Worm (Caenorhabditis elegans) whole organism, midembryonic: ENCODE data around the gene nars-2.

Experiments
- T22C8.4 ChIP-seq: fragments of 200-800 bp; sonication (Bioruptor generic); IDR thresholded peaks from 2 replicates; pipeline ENCODE4 v1.3.6; 2022; ENCODE audit warnings: missing genetic modification characterization, missing compliant biosample characterization
- flt-1 ChIP-seq: fragments of 200-800 bp; sonication (Bioruptor generic); IDR thresholded peaks from 2 replicates; pipeline ENCODE4 v1.3.6; 2022; ENCODE audit warnings: missing genetic modification characterization, missing compliant biosample characterization
- klf-2 ChIP-seq: fragments of 200-800 bp; sonication (Bioruptor generic); conservative IDR thresholded peaks from 2 replicates; pipeline ENCODE4 v1.3.6; 2022; ENCODE audit warnings: missing genetic modification reagents, missing genetic modification characterization, missing compliant biosample characterization
- med-1 ChIP-seq: sonication (generic microtip); optimal IDR thresholded peaks from 2 replicates; lab custom pipeline; 2017; ENCODE audit warnings: missing genetic modification characterization, mild to moderate bottlenecking, missing compliant biosample characterization, antibody characterized with exemption, missing genetic modification reagents; ENCODE audit not compliant: insufficient read depth
- ref-1 ChIP-seq: fragments of 200-800 bp; sonication (Bioruptor generic); conservative IDR thresholded peaks from 2 replicates; pipeline ENCODE4 v1.3.6; 2022; ENCODE audit warnings: missing genetic modification reagents, missing genetic modification characterization, missing compliant biosample characterization
- tab-1 ChIP-seq: fragments of 200-800 bp; sonication (Bioruptor generic); IDR thresholded peaks from 2 replicates; pipeline ENCODE4 v1.3.6; 2022; ENCODE audit warnings: missing genetic modification characterization, missing compliant biosample characterization
- ztf-23 ChIP-seq: fragments of 200-800 bp; sonication (Bioruptor generic); IDR thresholded peaks from 2 replicates; pipeline ENCODE4 v1.3.6; 2022; ENCODE audit warnings: missing genetic modification reagents, missing genetic modification characterization, missing compliant biosample characterization

DNA sequence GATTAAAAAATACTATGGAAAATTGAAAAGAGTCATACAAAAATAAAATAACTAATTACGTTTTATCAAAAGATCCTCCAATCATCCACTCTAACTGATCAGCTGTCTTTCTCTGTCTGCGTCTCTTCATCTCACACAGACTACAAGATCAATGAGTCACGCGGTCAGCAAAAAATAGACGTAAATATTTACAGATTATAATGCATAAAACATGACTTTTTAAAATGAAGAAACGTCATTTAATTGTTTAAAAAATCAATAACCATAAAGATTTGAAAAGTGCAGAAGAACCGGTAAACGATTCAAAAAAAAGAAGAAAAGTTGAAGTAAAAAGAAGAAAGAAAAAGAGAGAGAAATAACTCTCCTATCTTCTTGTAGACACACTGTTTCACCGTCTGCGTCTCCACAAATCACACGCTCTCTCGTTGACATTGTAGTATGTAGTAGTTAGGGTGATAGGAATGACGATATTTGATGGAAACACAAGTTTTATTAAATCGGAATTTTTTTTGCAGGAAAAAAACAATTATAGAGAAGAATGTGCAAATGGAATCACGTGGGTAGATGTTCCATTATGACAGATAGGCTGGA lies 55.7 kb downstream of the nars-2 start:
- TF ChIP-seq T22C8.4 (GFP tag; lab: Robert Waterston, UW) = no peak
- TF ChIP-seq ref-1 (GFP tag; lab: Robert Waterston, UW) = no peak
- no peak for TF ChIP-seq flt-1 (GFP tag; lab: Robert Waterston, UW)
- TF ChIP-seq tab-1 (GFP tag; lab: Robert Waterston, UW) = no peak
- TF ChIP-seq ztf-23 (GFP tag; lab: Robert Waterston, UW) = no peak
- TF ChIP-seq klf-2 (GFP tag; lab: Robert Waterston, UW) = no peak
- TF ChIP-seq med-1 (GFP tag; lab: Kevin White, UChicago) = no peak
